Worm (Caenorhabditis elegans) whole organism, midembryonic: ENCODE data around the gene gfat-1.

Experiments used
- T22C8.4 ChIP-seq: fragments of 200-800 bp; sonication (Bioruptor generic); IDR thresholded peaks from 2 replicates; pipeline ENCODE4 v1.3.6; 2022; ENCODE audit warnings: missing genetic modification characterization, missing compliant biosample characterization
- cog-1 ChIP-seq: sonication (generic microtip); optimal IDR thresholded peaks from 2 replicates; lab custom pipeline; 2016; ENCODE audit warnings: missing genetic modification characterization, missing compliant biosample characterization
- flt-1 ChIP-seq: fragments of 200-800 bp; sonication (Bioruptor generic); IDR thresholded peaks from 2 replicates; pipeline ENCODE4 v1.3.6; 2022; ENCODE audit warnings: missing genetic modification characterization, missing compliant biosample characterization
- klf-2 ChIP-seq: fragments of 200-800 bp; sonication (Bioruptor generic); conservative IDR thresholded peaks from 2 replicates; pipeline ENCODE4 v1.3.6; 2022; ENCODE audit warnings: missing genetic modification reagents, missing genetic modification characterization, missing compliant biosample characterization
- med-1 ChIP-seq: sonication (generic microtip); optimal IDR thresholded peaks from 2 replicates; lab custom pipeline; 2017; ENCODE audit warnings: missing genetic modification characterization, mild to moderate bottlenecking, missing compliant biosample characterization, antibody characterized with exemption, missing genetic modification reagents; ENCODE audit not compliant: insufficient read depth
- ref-1 ChIP-seq: fragments of 200-800 bp; sonication (Bioruptor generic); conservative IDR thresholded peaks from 2 replicates; pipeline ENCODE4 v1.3.6; 2022; ENCODE audit warnings: missing genetic modification reagents, missing genetic modification characterization, missing compliant biosample characterization
- tab-1 ChIP-seq: fragments of 200-800 bp; sonication (Bioruptor generic); IDR thresholded peaks from 2 replicates; pipeline ENCODE4 v1.3.6; 2022; ENCODE audit warnings: missing genetic modification characterization, missing compliant biosample characterization
- ztf-23 ChIP-seq: fragments of 200-800 bp; sonication (Bioruptor generic); IDR thresholded peaks from 2 replicates; pipeline ENCODE4 v1.3.6; 2022; ENCODE audit warnings: missing genetic modification reagents, missing genetic modification characterization, missing compliant biosample characterization
- ztf-29 ChIP-seq: fragments of 200-800 bp; sonication (Bioruptor generic); IDR thresholded peaks from 2 replicates; pipeline ENCODE4 v1.3.6; 2022; ENCODE audit warnings: missing genetic modification reagents, missing genetic modification characterization, missing compliant biosample characterization

The gfat-1 gene

ce11 chrII:11595368-11595996, at the start of gene gfat-1:
TSS of gene gfat-1 (minus strand) at chrII:11595418.
- TF ChIP-seq tab-1 (GFP tag; lab: Robert Waterston, UW) (no peak), cog-1 (tag; lab: Kevin White, UChicago) (no peak), ref-1 (GFP tag; lab: Robert Waterston, UW) (no peak), T22C8.4 (no peak), ztf-23 (GFP tag; lab: Robert Waterston, UW) (no peak), klf-2 (GFP tag; lab: Robert Waterston, UW) (no peak), ztf-29 (no peak), med-1 (GFP tag; lab: Kevin White, UChicago) (no peak), flt-1 (GFP tag; lab: Robert Waterston, UW) (no peak)

ce11 chrII:11644535-11644934, 49.3 kb upstream of the gfat-1 start:
- TF ChIP-seq ztf-29: no peak
- no peak for TF ChIP-seq cog-1 (tag; lab: Kevin White, UChicago)
- TF ChIP-seq ztf-23 (GFP tag; lab: Robert Waterston, UW): no peak
- TF ChIP-seq med-1 (GFP tag; lab: Kevin White, UChicago): no peak
- TF ChIP-seq flt-1 (GFP tag; lab: Robert Waterston, UW): no peak
- no peak for TF ChIP-seq klf-2 (GFP tag; lab: Robert Waterston, UW)
- no peak for TF ChIP-seq tab-1 (GFP tag; lab: Robert Waterston, UW)

DNA sequence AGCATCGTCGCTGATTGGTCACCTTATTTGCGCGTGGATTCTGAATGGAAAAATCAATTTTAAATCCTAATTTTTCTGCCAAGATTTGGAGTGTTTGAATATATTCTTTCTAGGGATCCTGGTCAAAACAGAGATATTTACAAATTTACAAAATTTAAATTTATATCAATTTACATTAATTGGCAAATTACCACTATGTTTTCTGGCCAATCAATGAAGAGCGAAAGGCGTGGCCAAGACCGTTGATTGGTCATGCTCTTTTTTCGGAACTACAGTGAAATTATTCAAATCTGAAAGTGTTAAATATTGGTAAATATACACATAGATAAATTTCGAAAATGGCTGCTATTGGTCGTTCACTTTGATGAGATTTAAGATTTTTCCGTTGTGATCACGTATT, 47.5 kb upstream of the gfat-1 start:
- TF ChIP-seq flt-1 (GFP tag; lab: Robert Waterston, UW): no peak
- TF ChIP-seq med-1 (GFP tag; lab: Kevin White, UChicago): no peak
- no peak for TF ChIP-seq ztf-23 (GFP tag; lab: Robert Waterston, UW)
- TF ChIP-seq cog-1 (tag; lab: Kevin White, UChicago): no peak

DNA sequence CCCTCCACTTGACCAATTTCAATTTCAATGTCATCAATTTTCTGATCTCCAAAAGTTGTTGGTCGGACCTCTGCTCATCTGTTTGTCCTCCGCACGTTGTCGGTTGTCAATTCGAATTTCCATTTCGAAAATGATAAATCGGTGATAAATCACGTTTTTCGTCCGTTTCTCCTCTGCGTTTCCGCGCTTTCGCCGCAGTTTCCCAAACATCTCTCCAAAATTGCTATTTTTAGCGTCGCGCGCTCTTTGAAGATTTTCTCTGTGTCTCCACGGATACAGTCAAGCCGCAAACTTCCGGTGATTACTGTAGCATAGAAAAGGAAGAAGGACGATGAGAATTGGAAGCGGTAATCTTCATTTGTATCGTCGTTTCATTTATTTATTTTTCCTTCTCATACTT, 46.8 kb upstream of the gfat-1 start:
- no peak for TF ChIP-seq cog-1 (tag; lab: Kevin White, UChicago)
- TF ChIP-seq ztf-23 (GFP tag; lab: Robert Waterston, UW): no peak
- TF ChIP-seq klf-2 (GFP tag; lab: Robert Waterston, UW): no peak
- TF ChIP-seq T22C8.4: no peak
- TF ChIP-seq ref-1 (GFP tag; lab: Robert Waterston, UW): no peak
- no peak for TF ChIP-seq flt-1 (GFP tag; lab: Robert Waterston, UW)
- no peak for TF ChIP-seq med-1 (GFP tag; lab: Kevin White, UChicago)
- TF ChIP-seq tab-1 (GFP tag; lab: Robert Waterston, UW): no peak
- no peak for TF ChIP-seq ztf-29

- TF ChIP-seq ref-1 (GFP tag; lab: Robert Waterston, UW) (no peak), cog-1 (tag; lab: Kevin White, UChicago) (no peak), ztf-29 (no peak)
These were observed 42.6 kb upstream of the gfat-1 start for ce11 chrII:11637817-11638216.

DNA sequence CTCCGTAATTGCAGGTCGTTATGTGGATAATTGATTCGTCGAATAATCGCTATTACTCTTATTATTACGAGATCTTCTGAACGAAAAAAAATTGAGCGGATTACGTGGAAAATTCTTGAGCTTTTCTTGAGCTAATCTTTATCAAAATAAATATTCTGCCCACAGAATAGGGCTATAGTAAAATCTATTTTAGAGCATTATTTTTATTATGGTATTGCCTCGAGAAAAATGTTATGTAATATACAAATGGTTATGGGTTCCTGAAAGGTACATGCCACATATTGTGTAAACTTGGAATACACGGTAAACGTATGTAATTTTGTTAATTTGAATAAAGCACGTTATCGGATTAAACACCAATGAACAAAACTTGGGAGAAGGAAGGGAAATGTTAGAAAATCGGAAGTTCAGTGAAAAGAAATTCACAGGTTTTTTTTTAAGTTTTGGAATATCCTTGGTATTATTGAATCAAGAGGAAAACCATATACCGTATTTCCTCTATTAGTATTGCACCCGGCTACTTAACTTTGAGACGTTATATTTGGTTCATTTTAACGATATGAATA, 42.1 kb upstream of the gfat-1 start:
- TF ChIP-seq ztf-23 (GFP tag; lab: Robert Waterston, UW) (0 out of 2 replicates have a peak, but pooled peaks have one; percentile 43), tab-1 (GFP tag; lab: Robert Waterston, UW) (no peak), ref-1 (GFP tag; lab: Robert Waterston, UW) (no peak), flt-1 (GFP tag; lab: Robert Waterston, UW) (peak; percentile 60; the same call in 1 of the 2 replicates), cog-1 (tag; lab: Kevin White, UChicago) (peak; percentile 16), klf-2 (GFP tag; lab: Robert Waterston, UW) (no peak), ztf-29 (peak; percentile 22; the same call in 1 of the 2 replicates), T22C8.4 (no peak), med-1 (GFP tag; lab: Kevin White, UChicago) (no peak)

DNA sequence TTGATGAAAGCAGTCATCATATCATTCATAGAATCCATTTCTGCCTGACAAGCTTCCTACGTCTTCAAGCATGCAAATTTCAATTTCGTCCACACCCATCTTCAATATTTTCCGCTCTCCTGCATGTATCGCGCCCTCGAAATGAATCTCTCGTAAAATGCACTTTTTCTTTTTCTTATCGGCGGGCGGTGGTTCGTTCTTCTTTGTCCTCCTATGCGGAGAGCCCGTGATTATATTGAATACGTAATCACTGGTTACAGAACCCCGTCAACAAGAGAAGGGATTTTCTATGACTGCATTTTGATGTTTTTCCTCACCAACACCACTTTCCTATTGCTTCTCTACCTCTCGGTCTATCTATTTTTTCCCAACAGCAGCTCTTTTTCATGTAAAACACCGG, 41.4 kb upstream of the gfat-1 start:
- TF ChIP-seq klf-2 (GFP tag; lab: Robert Waterston, UW): no peak
- TF ChIP-seq flt-1 (GFP tag; lab: Robert Waterston, UW): 0 out of 2 replicates have a peak, but pooled peaks have one; percentile 16
- no peak for TF ChIP-seq ref-1 (GFP tag; lab: Robert Waterston, UW)
- TF ChIP-seq cog-1 (tag; lab: Kevin White, UChicago): no peak

- TF ChIP-seq med-1 (GFP tag; lab: Kevin White, UChicago) (no peak), ztf-29 (no peak; the same call in 1 of the 2 replicates), cog-1 (tag; lab: Kevin White, UChicago) (peak; percentile 31), T22C8.4 (peak; percentile 75), flt-1 (GFP tag; lab: Robert Waterston, UW) (peak; percentile 49; the same call in 1 of the 2 replicates), ref-1 (GFP tag; lab: Robert Waterston, UW) (no peak), tab-1 (GFP tag; lab: Robert Waterston, UW) (0 out of 2 replicates have a peak, but pooled peaks have one; percentile 41), klf-2 (GFP tag; lab: Robert Waterston, UW) (no peak), ztf-23 (GFP tag; lab: Robert Waterston, UW) (peak; percentile 64; the same call in 1 of the 2 replicates)
These were observed 40.5 kb upstream of the gfat-1 start for ce11 chrII:11635745-11636161.

ce11 chrII:11634681-11635527, 39.7 kb upstream of the gfat-1 start:
- no peak for TF ChIP-seq med-1 (GFP tag; lab: Kevin White, UChicago)
- peak; percentile 71 for TF ChIP-seq ztf-29
- peak; percentile 83; the same call in 1 of the 2 replicates for TF ChIP-seq ztf-23 (GFP tag; lab: Robert Waterston, UW)
- TF ChIP-seq cog-1 (tag; lab: Kevin White, UChicago): peak; percentile 93
- peak; percentile 83 for TF ChIP-seq T22C8.4
- peak; percentile 80 for TF ChIP-seq flt-1 (GFP tag; lab: Robert Waterston, UW)
- TF ChIP-seq ref-1 (GFP tag; lab: Robert Waterston, UW): no peak
- TF ChIP-seq klf-2 (GFP tag; lab: Robert Waterston, UW): 0 out of 2 replicates have a peak, but pooled peaks have one; percentile 40
- peak; percentile 75 for TF ChIP-seq tab-1 (GFP tag; lab: Robert Waterston, UW)
